Worm (Caenorhabditis elegans): ENCODE results near the gene unc-18.
A peak's percentile ranks its signal among the peaks of the same experiment; 100 is the strongest.
"Not testable (repeated sequence)": the region's sequence is repeated elsewhere in the genome, so short reads cannot be mapped to it uniquely, and the experiment has no call there.

Gene unc-18

ce11 chrX:7664819-7665218, 17.9 kb upstream of the unc-18 start, which contains the start of gene dhs-29:
Gene dhs-29 (minus strand): TSS chrX:7664919.
- not testable (repeated sequence) for TF ChIP-seq flh-1, sem-2, drap-1 (GFP tag; optimal IDR thresholded peaks at IDR 0.05)

- TF ChIP-seq blmp-1 (tag; optimal IDR thresholded peaks at IDR 0.05) (peak; percentile 46), nhr-237 (tag; optimal IDR thresholded peaks at IDR 0.05) (no peak), sem-2 (GFP tag; optimal IDR thresholded peaks at IDR 0.05) (no peak)
Observed at ce11 chrX:7665401-7665800, 17.3 kb upstream of the unc-18 start.

ce11 chrX:7667394-7668089, 15.2 kb upstream of the unc-18 start, which contains the start of gene F27D9.13:
Gene F27D9.13 (minus strand): TSS chrX:7667444.
- no peak for TF ChIP-seq lin-32 (GFP tag; optimal IDR thresholded peaks at IDR 0.05)
- no peak for TF ChIP-seq elt-3 (tag; optimal IDR thresholded peaks at IDR 0.05)
- no peak for TF ChIP-seq M03D4.4 (tag; optimal IDR thresholded peaks at IDR 0.05)
- no peak for TF ChIP-seq mep-1 (tag; optimal IDR thresholded peaks at IDR 0.05)
- no peak for TF ChIP-seq sem-2 (GFP tag; optimal IDR thresholded peaks at IDR 0.05)
- no peak for TF ChIP-seq elt-1 (tag; optimal IDR thresholded peaks at IDR 0.05; ENCODE audit: borderline replicate concordance, insufficient read depth)
- no peak for TF ChIP-seq ceh-43 (GFP tag; optimal IDR thresholded peaks at IDR 0.05)
- no peak for TF ChIP-seq unc-120 (tag; optimal IDR thresholded peaks at IDR 0.05; ENCODE audit: poor library complexity, severe bottlenecking)
- no peak for TF ChIP-seq unc-39 (tag; optimal IDR thresholded peaks at IDR 0.05)
- no peak for TF ChIP-seq nhr-12 (tag; optimal IDR thresholded peaks at IDR 0.05)
- no peak for TF ChIP-seq ceh-39 (tag; optimal IDR thresholded peaks at IDR 0.05)
- TF ChIP-seq ces-1 (GFP tag; optimal IDR thresholded peaks at IDR 0.05) = no peak
- TF ChIP-seq snpc-4 (tag; optimal IDR thresholded peaks at IDR 0.05) = no peak
- TF ChIP-seq sptf-1 (tag; optimal IDR thresholded peaks at IDR 0.05) = no peak

- TF ChIP-seq unc-120 (tag; optimal IDR thresholded peaks at IDR 0.05; ENCODE audit: poor library complexity, severe bottlenecking) = no peak
- no peak for TF ChIP-seq ceh-39 (tag; optimal IDR thresholded peaks at IDR 0.05)
- TF ChIP-seq sem-2 (GFP tag; optimal IDR thresholded peaks at IDR 0.05) = no peak
- no peak for TF ChIP-seq blmp-1 (tag; optimal IDR thresholded peaks at IDR 0.05)
- no peak for TF ChIP-seq ceh-83 (GFP tag; optimal IDR thresholded peaks at IDR 0.05)
- no peak for TF ChIP-seq mls-2 (tag; optimal IDR thresholded peaks at IDR 0.05)
- no peak for TF ChIP-seq lsy-2 (tag; optimal IDR thresholded peaks at IDR 0.05)
- TF ChIP-seq lin-32 (GFP tag; optimal IDR thresholded peaks at IDR 0.05) = no peak
- TF ChIP-seq nhr-28 (tag; optimal IDR thresholded peaks at IDR 0.05) = no peak
- no peak for TF ChIP-seq unc-39 (tag; optimal IDR thresholded peaks at IDR 0.05)
- TF ChIP-seq nhr-2 (tag; optimal IDR thresholded peaks at IDR 0.05) = no peak
- no peak for TF ChIP-seq zip-8 (tag; optimal IDR thresholded peaks at IDR 0.05)
- no peak for TF ChIP-seq lin-13 (tag; optimal IDR thresholded peaks at IDR 0.05)
- TF ChIP-seq nhr-76 (tag; optimal IDR thresholded peaks at IDR 0.05) = no peak
- no peak for TF ChIP-seq bed-3 (GFP tag; optimal IDR thresholded peaks at IDR 0.05)
- TF ChIP-seq ceh-43 (GFP tag; optimal IDR thresholded peaks at IDR 0.05) = no peak
- no peak for TF ChIP-seq sptf-1 (tag; optimal IDR thresholded peaks at IDR 0.05)
- no peak for TF ChIP-seq tbx-8 (GFP tag; optimal IDR thresholded peaks at IDR 0.05)
Observed at ce11 chrX:7670655-7671054, 12.0 kb upstream of the unc-18 start, which contains the start of gene F27D9.7. Gene F27D9.7 (minus strand): TSS chrX:7670755.

- TF ChIP-seq nhr-2 (tag; optimal IDR thresholded peaks at IDR 0.05) (no peak), hlh-1 (tag; optimal IDR thresholded peaks at IDR 0.05) (no peak), mep-1 (tag; optimal IDR thresholded peaks at IDR 0.05) (no peak), lsy-2 (tag; optimal IDR thresholded peaks at IDR 0.05) (no peak), mls-2 (tag; optimal IDR thresholded peaks at IDR 0.05) (no peak), unc-62 (GFP tag; optimal IDR thresholded peaks at IDR 0.05) (no peak), unc-120 (tag; optimal IDR thresholded peaks at IDR 0.05; ENCODE audit: poor library complexity, severe bottlenecking) (no peak), elt-3 (tag; optimal IDR thresholded peaks at IDR 0.05) (no peak)
Observed at ce11 chrX:7672693-7673092, 10.0 kb upstream of the unc-18 start, which contains the start of gene F27D9.2. Gene F27D9.2 (plus strand): TSS chrX:7672993.

Measured in whole organism, mixed stage, embryonic.